Fruit fly (Drosophila melanogaster) whole organism, embryonic: ENCODE measurements around the gene Spc25.

Source experiments
- CG10543 ChIP-seq: fragments of 200-800 bp; sonication (Bioruptor generic); optimal IDR thresholded peaks from 3 replicates; lab custom pipeline; 2017; ENCODE audit warnings: missing biosample characterization, mild to moderate bottlenecking, missing genetic modification characterization, moderate library complexity
- CG11093 ChIP-seq: fragments of 200-800 bp; sonication (Bioruptor generic); IDR thresholded peaks from 3 replicates; pipeline ENCODE4 v1.3.6; 2022; ENCODE audit warnings: missing biosample characterization, missing genetic modification characterization
- CG11398 ChIP-seq: fragments of 200-800 bp; sonication (Bioruptor generic); optimal IDR thresholded peaks from 2 replicates; lab custom pipeline; 2016; ENCODE audit warnings: missing biosample characterization, missing genetic modification characterization
- CG11560 ChIP-seq: fragments of 200-800 bp; sonication (Bioruptor generic); IDR thresholded peaks from 3 replicates; pipeline ENCODE4 v1.3.6; 2022; ENCODE audit warnings: missing biosample characterization, missing genetic modification characterization
- CG11696 ChIP-seq: fragments of 200-800 bp; sonication (Bioruptor generic); IDR thresholded peaks from 2 replicates; pipeline ENCODE4 v1.3.6; 2022; ENCODE audit warnings: missing biosample characterization, missing genetic modification characterization
- CG13123 ChIP-seq: fragments of 200-800 bp; sonication (Bioruptor generic); optimal IDR thresholded peaks from 2 replicates; lab custom pipeline; 2016; ENCODE audit warnings: missing biosample characterization, missing genetic modification characterization
- CG13624 ChIP-seq: fragments of 200-800 bp; sonication (Bioruptor generic); optimal IDR thresholded peaks from 2 replicates; lab custom pipeline; 2016; ENCODE audit warnings: missing biosample characterization, missing genetic modification characterization
- CG14014 ChIP-seq: fragments of 200-800 bp; sonication (Bioruptor generic); IDR thresholded peaks from 2 replicates; pipeline ENCODE4 v1.3.6; 2022; ENCODE audit warnings: missing biosample characterization, missing genetic modification characterization
- CG15011 ChIP-seq: fragments of 200-800 bp; sonication (Bioruptor generic); optimal IDR thresholded peaks from 3 replicates; lab custom pipeline; 2018; ENCODE audit warnings: missing biosample characterization, mild to moderate bottlenecking, missing genetic modification characterization
- CG1529 ChIP-seq: fragments of 200-800 bp; sonication (Bioruptor generic); optimal IDR thresholded peaks from 3 replicates; lab custom pipeline; 2018; ENCODE audit warnings: missing biosample characterization, missing genetic modification characterization
- CG15479 ChIP-seq: fragments of 200-800 bp; sonication (Bioruptor generic); optimal IDR thresholded peaks from 3 replicates; lab custom pipeline; 2019; ENCODE audit warnings: missing biosample characterization, mild to moderate bottlenecking, missing genetic modification characterization, moderate library complexity
- CG15514 ChIP-seq: fragments of 200-800 bp; sonication (Bioruptor generic); optimal IDR thresholded peaks from 3 replicates; lab custom pipeline; 2017; ENCODE audit warnings: missing biosample characterization, missing genetic modification characterization, mild to moderate bottlenecking, moderate library complexity, missing genetic modification reagents
- CG15601 ChIP-seq: fragments of 200-800 bp; sonication (Bioruptor generic); optimal IDR thresholded peaks from 3 replicates; lab custom pipeline; 2019; ENCODE audit warnings: missing biosample characterization, mild to moderate bottlenecking, missing genetic modification characterization, moderate library complexity
- CG15696 ChIP-seq: fragments of 200-800 bp; sonication (Bioruptor generic); optimal IDR thresholded peaks from 2 replicates; lab custom pipeline; 2019; ENCODE audit warnings: missing biosample characterization, mild to moderate bottlenecking, missing genetic modification characterization, moderate library complexity
- CG17802 ChIP-seq: fragments of 200-800 bp; sonication (Bioruptor generic); optimal IDR thresholded peaks from 2 replicates; lab custom pipeline; 2018; ENCODE audit warnings: missing biosample characterization, mild to moderate bottlenecking, missing genetic modification characterization, moderate library complexity
- CG34376 ChIP-seq: fragments of 200-800 bp; sonication (Bioruptor generic); optimal IDR thresholded peaks from 2 replicates; lab custom pipeline; 2018; ENCODE audit warnings: missing biosample characterization, mild to moderate bottlenecking, missing genetic modification characterization
- CG5953 ChIP-seq: fragments of 200-800 bp; sonication (Bioruptor generic); IDR thresholded peaks from 2 replicates; pipeline ENCODE4 v1.3.6; 2022; ENCODE audit warnings: missing biosample characterization, missing genetic modification characterization
- CG7372 ChIP-seq: fragments of 200-800 bp; sonication (Bioruptor generic); IDR thresholded peaks from 2 replicates; pipeline ENCODE4 v1.3.6; 2022; ENCODE audit warnings: missing biosample characterization, missing genetic modification characterization
- CG7786 ChIP-seq: fragments of 200-800 bp; sonication (Bioruptor generic); optimal IDR thresholded peaks from 2 replicates; lab custom pipeline; 2016; ENCODE audit warnings: missing biosample characterization, missing genetic modification characterization
- CG8924 ChIP-seq: fragments of 200-800 bp; optimal IDR thresholded peaks from 3 replicates; lab custom pipeline; 2019; ENCODE audit warnings: missing biosample characterization, mild to moderate bottlenecking, missing genetic modification characterization, moderate library complexity
- CG9797 ChIP-seq: fragments of 200-800 bp; sonication (Bioruptor generic); optimal IDR thresholded peaks from 3 replicates; lab custom pipeline; 2018; ENCODE audit warnings: missing biosample characterization, mild to moderate bottlenecking, missing genetic modification characterization
- D19A ChIP-seq: fragments of 200-800 bp; optimal IDR thresholded peaks from 3 replicates; lab custom pipeline; 2019; ENCODE audit warnings: missing biosample characterization, mild to moderate bottlenecking, missing genetic modification characterization, moderate library complexity
- Dbx ChIP-seq: fragments of 200-800 bp; sonication (Bioruptor generic); IDR thresholded peaks from 3 replicates; pipeline ENCODE4 v1.3.6; 2022; ENCODE audit warnings: missing biosample characterization, missing genetic modification characterization
- Doc3 ChIP-seq: fragments of 200-800 bp; sonication (Bioruptor generic); IDR thresholded peaks from 3 replicates; pipeline ENCODE4 v1.3.6; 2022; ENCODE audit warnings: missing biosample characterization, missing genetic modification characterization; ENCODE audit not compliant: partially characterized antibody
- Dp ChIP-seq: fragments of 200-800 bp; sonication (Bioruptor generic); optimal IDR thresholded peaks from 2 replicates; lab custom pipeline; 2018; ENCODE audit warnings: missing biosample characterization, mild to moderate bottlenecking, missing genetic modification characterization, moderate library complexity
- E2f1 ChIP-seq: fragments of 200-800 bp; sonication (Bioruptor generic); IDR thresholded peaks from 2 replicates; pipeline ENCODE4 v1.3.6; 2022; ENCODE audit warnings: missing biosample characterization, missing genetic modification characterization
- Gug ChIP-seq: fragments of 200-800 bp; sonication (Bioruptor generic); IDR thresholded peaks from 4 replicates; pipeline ENCODE4 v1.3.6; 2022; ENCODE audit warnings: missing biosample characterization, missing genetic modification characterization
- Hr51 ChIP-seq, 2 experiments: fragments of 200-800 bp; sonication (Bioruptor generic); optimal IDR thresholded peaks; 2 replicates in 1 of 2; 3 replicates in 1 of 2; lab custom pipeline; 2016 to 2018; ENCODE audit warnings: missing biosample characterization in 2 of 2, missing genetic modification characterization in 2 of 2, mild to moderate bottlenecking in 1 of 2, moderate library complexity in 1 of 2
- MESR4 ChIP-seq: fragments of 200-800 bp; sonication (Bioruptor generic); optimal IDR thresholded peaks from 2 replicates; lab custom pipeline; 2018; ENCODE audit warnings: missing biosample characterization, mild to moderate bottlenecking, missing genetic modification characterization, moderate library complexity
- Sry-β ChIP-seq: fragments of 200-800 bp; sonication (Bioruptor generic); optimal IDR thresholded peaks from 2 replicates; lab custom pipeline; 2018; ENCODE audit warnings: missing biosample characterization, mild to moderate bottlenecking, missing genetic modification characterization, moderate library complexity
- Stat92E ChIP-seq, 3 experiments: fragments of >200 bp in 2 of 3; fragments of 200-800 bp in 1 of 3; sonication (Bioruptor generic) in 1 of 3; optimal IDR thresholded peaks; 2 replicates each; lab custom pipeline; 2017 to 2019; ENCODE audit warnings: missing biosample characterization in 3 of 3, missing genetic modification characterization in 3 of 3, mild to moderate bottlenecking in 1 of 3, moderate library complexity in 1 of 3
- Xrp1 ChIP-seq: fragments of 200-800 bp; sonication (Bioruptor generic); IDR thresholded peaks from 2 replicates; pipeline ENCODE4 v1.3.6; 2022; ENCODE audit warnings: missing biosample characterization, missing genetic modification characterization
- crol ChIP-seq: fragments of 200-800 bp; sonication (Bioruptor generic); IDR thresholded peaks from 2 replicates; pipeline ENCODE4 v1.3.6; 2022; ENCODE audit warnings: missing biosample characterization, missing genetic modification characterization
- dmrt99B ChIP-seq: fragments of 200-800 bp; sonication (Bioruptor generic); optimal IDR thresholded peaks from 2 replicates; lab custom pipeline; 2018; ENCODE audit warnings: missing biosample characterization, mild to moderate bottlenecking, missing genetic modification characterization, moderate library complexity
- dysf ChIP-seq: fragments of 200-800 bp; sonication (Bioruptor generic); IDR thresholded peaks from 3 replicates; pipeline ENCODE4 v1.3.6; 2022; ENCODE audit warnings: missing biosample characterization, missing genetic modification characterization
- exex ChIP-seq: fragments of 200-800 bp; sonication (Bioruptor generic); optimal IDR thresholded peaks from 4 replicates; lab custom pipeline; 2018; ENCODE audit warnings: missing biosample characterization, mild to moderate bottlenecking, missing genetic modification characterization, moderate library complexity
- fd64A ChIP-seq: fragments of 200-800 bp; sonication (Bioruptor generic); optimal IDR thresholded peaks from 3 replicates; lab custom pipeline; 2018; ENCODE audit warnings: missing biosample characterization, mild to moderate bottlenecking, missing genetic modification characterization
- gce ChIP-seq: fragments of 200-800 bp; sonication (Bioruptor generic); IDR thresholded peaks from 3 replicates; pipeline ENCODE4 v1.3.6; 2022; ENCODE audit warnings: missing biosample characterization, missing genetic modification characterization
- grn ChIP-seq: fragments of 200-800 bp; sonication (Bioruptor generic); optimal IDR thresholded peaks from 3 replicates; lab custom pipeline; 2017; ENCODE audit warnings: missing biosample characterization, missing genetic modification characterization
- jing ChIP-seq: fragments of 200-800 bp; sonication (Bioruptor generic); optimal IDR thresholded peaks from 2 replicates; lab custom pipeline; 2018; ENCODE audit warnings: missing biosample characterization, mild to moderate bottlenecking, missing genetic modification characterization
- lab ChIP-seq: fragments of 200-800 bp; sonication (Bioruptor generic); optimal IDR thresholded peaks from 3 replicates; lab custom pipeline; 2017; ENCODE audit warnings: missing biosample characterization, missing genetic modification characterization, mild to moderate bottlenecking, moderate library complexity, missing genetic modification reagents
- lmd ChIP-seq: fragments of 200-800 bp; sonication (Bioruptor generic); IDR thresholded peaks from 2 replicates; pipeline ENCODE4 v1.3.6; 2022; ENCODE audit warnings: missing biosample characterization, missing genetic modification characterization
- ranshi ChIP-seq: fragments of 200-800 bp; sonication (Bioruptor generic); IDR thresholded peaks from 2 replicates; pipeline ENCODE4 v1.3.6; 2022; ENCODE audit warnings: missing biosample characterization, missing genetic modification characterization
- sd ChIP-seq: fragments of 200-800 bp; sonication (Bioruptor generic); optimal IDR thresholded peaks from 3 replicates; lab custom pipeline; 2018; ENCODE audit warnings: missing biosample characterization, mild to moderate bottlenecking, missing genetic modification characterization, moderate library complexity
- sens-2 ChIP-seq: fragments of 200-800 bp; sonication (Bioruptor generic); IDR thresholded peaks from 2 replicates; pipeline ENCODE4 v1.3.6; 2022; ENCODE audit warnings: missing biosample characterization, missing genetic modification characterization
- slou ChIP-seq: fragments of 200-800 bp; sonication (Bioruptor generic); optimal IDR thresholded peaks from 3 replicates; lab custom pipeline; 2016; ENCODE audit warnings: missing biosample characterization, missing genetic modification characterization
- so ChIP-seq: fragments of 200-800 bp; sonication (Bioruptor generic); IDR thresholded peaks from 3 replicates; pipeline ENCODE4 v1.3.6; 2022; ENCODE audit warnings: missing biosample characterization, missing genetic modification characterization
- sug ChIP-seq: fragments of 200-800 bp; optimal IDR thresholded peaks from 2 replicates; lab custom pipeline; 2019; ENCODE audit warnings: missing biosample characterization, mild to moderate bottlenecking, missing genetic modification characterization, moderate library complexity
- tgo ChIP-seq: fragments of 200-800 bp; sonication (Bioruptor generic); IDR thresholded peaks from 3 replicates; pipeline ENCODE4 v1.3.6; 2022; ENCODE audit warnings: missing biosample characterization, missing genetic modification characterization
- unpg ChIP-seq: fragments of 200-800 bp; sonication (Bioruptor generic); optimal IDR thresholded peaks from 3 replicates; lab custom pipeline; 2018; ENCODE audit warnings: missing biosample characterization, mild to moderate bottlenecking, missing genetic modification characterization, moderate library complexity

Gene Spc25

dm6 chr3R:12967612-12968011, 6.1 kb downstream of the Spc25 start, which contains the start of the genes CG14384 and grsm:
Gene CG14384, minus strand, starts transcription at chr3R:12967712.
Gene grsm, minus strand, starts transcription at chr3R:12967712.
- TF ChIP-seq fd64A: no peak
- TF ChIP-seq CG13123 (GFP tag; lab: Kevin White, UChicago): no peak
- TF ChIP-seq sd: no peak

- TF ChIP-seq dysf (GFP tag; lab: Robert Waterston, UW) (no peak), Dp (GFP tag; lab: Kevin White, UChicago) (no peak), CG11696 (no peak), jing (GFP tag; lab: Kevin White, UChicago) (no peak), so (no peak), gce (GFP tag; lab: Robert Waterston, UW) (no peak), dmrt99B (no peak), crol (GFP tag; lab: Robert Waterston, UW) (no peak), CG11093 (GFP tag; lab: Robert Waterston, UW) (no peak), CG15011 (GFP tag; lab: Kevin White, UChicago) (no peak), CG11398 (GFP tag; lab: Kevin White, UChicago) (no peak), Gug (GFP tag; lab: Robert Waterston, UW) (no peak), D19A (tag; lab: Kevin White, UChicago) (no peak), CG15514 (no peak), CG9797 (no peak), lmd (GFP tag; lab: Robert Waterston, UW) (no peak), tgo (GFP tag; lab: Robert Waterston, UW) (no peak), CG14014 (no peak), exex (peak; percentile 98), Hr51 (GFP tag; optimal IDR thresholded peaks at IDR 0.05; lab: Kevin White, UChicago) (no peak), CG17802 (tag; lab: Kevin White, UChicago) (no peak), CG15601 (tag; lab: Kevin White, UChicago) (no peak), Dbx (GFP tag; lab: Robert Waterston, UW) (no peak), E2f1 (no peak), CG34376 (GFP tag; lab: Kevin White, UChicago) (peak; percentile 78), sug (peak; percentile 80), CG11560 (tag; lab: Robert Waterston, UW) (no peak), CG8924 (tag; lab: Kevin White, UChicago) (no peak), Xrp1 (GFP tag; lab: Robert Waterston, UW) (no peak), Doc3 (GFP tag; lab: Robert Waterston, UW) (no peak), CG13624 (GFP tag; lab: Kevin White, UChicago) (no peak), grn (GFP tag; lab: Kevin White, UChicago) (peak; percentile 81), CG1529 (GFP tag; lab: Kevin White, UChicago) (no peak), lab (peak; percentile 3), Stat92E (GFP tag; optimal IDR thresholded peaks at IDR 0.05; lab: Kevin White, UChicago) (no peak), CG15696 (tag; lab: Kevin White, UChicago) (no peak), slou (GFP tag; lab: Kevin White, UChicago) (no peak), Sry-β (GFP tag; lab: Kevin White, UChicago) (no peak), CG15479 (no peak), CG7786 (no peak), sens-2 (no peak), CG10543 (GFP tag; lab: Kevin White, UChicago) (peak; percentile 10), CG5953 (no peak), CG7372 (no peak), MESR4 (GFP tag; lab: Kevin White, UChicago) (no peak), unpg (GFP tag; lab: Kevin White, UChicago) (no peak), ranshi (GFP tag; lab: Robert Waterston, UW) (no peak)
Measured at dm6 chr3R:12972106-12972505, 10.6 kb downstream of the Spc25 start.
